Worm (Caenorhabditis elegans): ENCODE measurements around the gene fipr-10.

Gene fipr-10

DNA sequence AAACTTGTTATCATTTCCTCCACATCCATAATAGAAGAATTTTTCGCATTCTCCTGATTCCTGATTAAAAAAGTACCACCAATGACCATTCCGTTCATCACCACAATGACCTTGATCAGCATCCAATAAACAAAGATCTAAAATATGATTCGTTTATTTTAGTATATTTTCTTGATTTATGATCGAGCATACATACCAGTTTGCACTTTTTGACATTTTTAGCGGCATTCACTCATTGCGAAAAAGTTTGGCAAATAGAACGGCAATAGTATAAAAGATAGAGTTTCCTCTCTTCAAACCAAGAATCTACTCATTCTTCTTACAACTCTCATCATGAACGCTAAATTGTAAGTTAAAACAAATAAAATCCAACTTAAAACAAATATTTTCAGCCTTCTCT is at the start of gene fipr-10:
Gene fipr-10, plus strand, starts transcription at position 301 of the 400 bp plus-strand sequence.
- no peak for TF ChIP-seq mep-1 (tag; optimal IDR thresholded peaks at IDR 0.05)
- no peak for TF ChIP-seq elt-1 (tag; optimal IDR thresholded peaks at IDR 0.05; ENCODE audit: borderline replicate concordance, insufficient read depth)
- no peak for TF ChIP-seq lin-32 (GFP tag; optimal IDR thresholded peaks at IDR 0.05)
- TF ChIP-seq ham-2 (GFP tag; optimal IDR thresholded peaks at IDR 0.05): no peak
- TF ChIP-seq nhr-237 (tag; optimal IDR thresholded peaks at IDR 0.05): no peak
- TF ChIP-seq blmp-1 (tag; optimal IDR thresholded peaks at IDR 0.05): no peak
- TF ChIP-seq tbx-8 (GFP tag; optimal IDR thresholded peaks at IDR 0.05): no peak
- TF ChIP-seq unc-39 (tag; optimal IDR thresholded peaks at IDR 0.05): no peak
- no peak for TF ChIP-seq nhr-12 (tag; optimal IDR thresholded peaks at IDR 0.05)
- no peak for TF ChIP-seq unc-120 (tag; optimal IDR thresholded peaks at IDR 0.05; ENCODE audit: poor library complexity, severe bottlenecking)
- TF ChIP-seq elt-3 (tag; optimal IDR thresholded peaks at IDR 0.05): no peak
- TF ChIP-seq drap-1 (GFP tag; optimal IDR thresholded peaks at IDR 0.05): no peak
- TF ChIP-seq ceh-83 (GFP tag; optimal IDR thresholded peaks at IDR 0.05): no peak
- TF ChIP-seq ceh-39 (tag; optimal IDR thresholded peaks at IDR 0.05): no peak
- TF ChIP-seq M03D4.4 (tag; optimal IDR thresholded peaks at IDR 0.05): no peak
- no peak for TF ChIP-seq ceh-43 (GFP tag; optimal IDR thresholded peaks at IDR 0.05)
- no peak for TF ChIP-seq mls-2 (tag; optimal IDR thresholded peaks at IDR 0.05)
- no peak for TF ChIP-seq ces-1 (GFP tag; optimal IDR thresholded peaks at IDR 0.05)

DNA sequence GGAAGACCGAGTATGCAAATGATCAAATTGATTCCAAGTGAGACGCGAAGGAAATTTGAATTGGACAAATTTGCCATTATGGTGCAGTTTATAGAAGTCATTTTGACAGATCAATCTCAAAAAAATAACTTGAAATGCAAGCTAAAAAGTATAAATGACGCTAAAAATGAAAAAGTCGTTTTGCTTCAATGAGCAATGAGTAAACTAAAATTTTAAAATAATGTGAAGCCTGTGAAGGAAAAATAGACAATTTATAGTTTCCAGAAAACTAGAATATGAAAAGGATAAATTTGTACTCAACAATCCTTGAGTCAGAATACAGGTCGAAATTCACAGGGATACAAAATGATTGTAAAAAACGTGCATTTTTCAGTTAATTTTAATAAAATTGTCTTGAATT is 45.7 kb upstream of the fipr-10 start, which contains the start of gene srab-17:
Gene srab-17, minus strand, starts transcription at position 101 of the 400 bp plus-strand sequence.
- TF ChIP-seq nhr-76 (tag; optimal IDR thresholded peaks at IDR 0.05): no peak
- no peak for TF ChIP-seq mep-1 (tag; optimal IDR thresholded peaks at IDR 0.05)
- no peak for TF ChIP-seq unc-62 (GFP tag; optimal IDR thresholded peaks at IDR 0.05)
- TF ChIP-seq nhr-2 (tag; optimal IDR thresholded peaks at IDR 0.05): no peak
- TF ChIP-seq nhr-237 (tag; optimal IDR thresholded peaks at IDR 0.05): no peak
- no peak for TF ChIP-seq lsy-2 (tag; optimal IDR thresholded peaks at IDR 0.05)
- no peak for TF ChIP-seq zip-8 (tag; optimal IDR thresholded peaks at IDR 0.05)
- TF ChIP-seq ces-1 (GFP tag; optimal IDR thresholded peaks at IDR 0.05): no peak
- TF ChIP-seq cnd-1 (tag; optimal IDR thresholded peaks at IDR 0.05): no peak
- TF ChIP-seq flh-1 (GFP tag; optimal IDR thresholded peaks at IDR 0.05): no peak
- TF ChIP-seq blmp-1 (tag; optimal IDR thresholded peaks at IDR 0.05): no peak
- no peak for TF ChIP-seq ceh-43 (GFP tag; optimal IDR thresholded peaks at IDR 0.05)
- TF ChIP-seq nhr-12 (tag; optimal IDR thresholded peaks at IDR 0.05): no peak
- TF ChIP-seq ceh-39 (tag; optimal IDR thresholded peaks at IDR 0.05): no peak
- TF ChIP-seq ztf-11 (tag; optimal IDR thresholded peaks at IDR 0.05): no peak

DNA sequence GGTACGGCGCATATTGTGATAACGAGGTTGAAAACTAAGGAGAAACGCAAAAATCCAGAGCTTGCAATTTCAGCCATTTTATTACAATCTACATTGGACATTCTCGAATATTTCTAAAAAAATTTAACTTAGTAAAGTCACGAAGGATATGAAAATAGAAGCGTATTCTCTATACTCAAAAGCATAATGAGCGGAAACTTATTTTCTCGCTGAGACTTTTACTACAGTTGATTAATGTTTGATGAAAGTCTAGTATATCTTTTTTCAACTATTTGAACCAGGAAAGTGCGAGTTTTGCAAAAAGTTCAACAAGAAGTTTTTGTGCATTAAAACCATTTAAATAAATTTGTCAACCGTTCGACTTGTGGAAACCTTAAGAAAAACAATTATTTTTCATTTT is 42.6 kb upstream of the fipr-10 start, which contains the start of gene srab-18:
Gene srab-18, minus strand, starts transcription at position 101 of the 400 bp plus-strand sequence.
- TF ChIP-seq pha-4 (tag; optimal IDR thresholded peaks at IDR 0.05): no peak
- TF ChIP-seq nhr-76 (tag; optimal IDR thresholded peaks at IDR 0.05): no peak
- TF ChIP-seq lin-32 (GFP tag; optimal IDR thresholded peaks at IDR 0.05): no peak
- TF ChIP-seq sem-2 (GFP tag; optimal IDR thresholded peaks at IDR 0.05): no peak
- no peak for TF ChIP-seq flh-1 (GFP tag; optimal IDR thresholded peaks at IDR 0.05)
- no peak for TF ChIP-seq unc-62 (GFP tag; optimal IDR thresholded peaks at IDR 0.05)
- no peak for TF ChIP-seq tbx-8 (GFP tag; optimal IDR thresholded peaks at IDR 0.05)
- no peak for TF ChIP-seq sptf-1 (tag; optimal IDR thresholded peaks at IDR 0.05)
- no peak for TF ChIP-seq hlh-1 (tag; optimal IDR thresholded peaks at IDR 0.05)
- no peak for TF ChIP-seq lin-13 (tag; optimal IDR thresholded peaks at IDR 0.05)
- no peak for TF ChIP-seq bed-3 (GFP tag; optimal IDR thresholded peaks at IDR 0.05)
- TF ChIP-seq elt-1 (tag; optimal IDR thresholded peaks at IDR 0.05; ENCODE audit: borderline replicate concordance, insufficient read depth): no peak
- no peak for TF ChIP-seq nhr-12 (tag; optimal IDR thresholded peaks at IDR 0.05)
- TF ChIP-seq mls-2 (tag; optimal IDR thresholded peaks at IDR 0.05): no peak
- no peak for TF ChIP-seq mab-5 (tag; optimal IDR thresholded peaks at IDR 0.05)
- TF ChIP-seq unc-120 (tag; optimal IDR thresholded peaks at IDR 0.05; ENCODE audit: poor library complexity, severe bottlenecking): no peak
- TF ChIP-seq ham-2 (GFP tag; optimal IDR thresholded peaks at IDR 0.05): no peak
- no peak for TF ChIP-seq nhr-2 (tag; optimal IDR thresholded peaks at IDR 0.05)
- TF ChIP-seq ceh-43 (GFP tag; optimal IDR thresholded peaks at IDR 0.05): no peak

DNA sequence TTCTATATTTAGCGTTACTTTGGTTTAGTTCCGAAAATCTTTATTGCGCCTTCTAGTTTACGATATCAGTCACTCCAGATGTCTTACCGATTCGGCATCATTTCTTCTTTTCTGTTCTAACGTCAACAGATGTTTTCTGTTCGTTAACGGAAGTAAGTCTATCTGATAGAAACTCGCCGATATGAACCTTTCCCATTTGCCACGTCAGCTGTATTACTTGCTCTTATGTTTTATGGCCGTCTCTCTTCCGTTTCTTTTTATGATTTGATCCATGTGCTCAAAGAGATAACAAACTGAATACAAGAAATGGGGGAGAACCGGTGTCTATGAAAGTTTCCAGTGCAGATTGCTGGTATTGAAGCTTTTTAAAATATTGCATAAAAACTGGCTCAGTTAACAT is 34.6 kb upstream of the fipr-10 start, which contains the start of gene srab-26:
Gene srab-26, minus strand, starts transcription at position 101 of the 400 bp plus-strand sequence.
- TF ChIP-seq mep-1 (tag; optimal IDR thresholded peaks at IDR 0.05): no peak
- no peak for TF ChIP-seq ceh-39 (tag; optimal IDR thresholded peaks at IDR 0.05)
- no peak for TF ChIP-seq nhr-12 (tag; optimal IDR thresholded peaks at IDR 0.05)
- no peak for TF ChIP-seq lsy-2 (tag; optimal IDR thresholded peaks at IDR 0.05)
- TF ChIP-seq sptf-1 (tag; optimal IDR thresholded peaks at IDR 0.05): no peak
- no peak for TF ChIP-seq pha-4 (tag; optimal IDR thresholded peaks at IDR 0.05)
- TF ChIP-seq lin-13 (tag; optimal IDR thresholded peaks at IDR 0.05): no peak
- TF ChIP-seq ces-1 (GFP tag; optimal IDR thresholded peaks at IDR 0.05): no peak
- no peak for TF ChIP-seq zip-8 (tag; optimal IDR thresholded peaks at IDR 0.05)
- TF ChIP-seq mls-2 (tag; optimal IDR thresholded peaks at IDR 0.05): no peak
- no peak for TF ChIP-seq snpc-4 (tag; optimal IDR thresholded peaks at IDR 0.05)
- TF ChIP-seq ham-2 (GFP tag; optimal IDR thresholded peaks at IDR 0.05): no peak
- no peak for TF ChIP-seq M03D4.4 (tag; optimal IDR thresholded peaks at IDR 0.05)
- TF ChIP-seq sem-2 (GFP tag; optimal IDR thresholded peaks at IDR 0.05): no peak
